Worm (Caenorhabditis elegans) whole organism, midembryonic: Measurements from ENCODE around the gene C35D10.17.

Experiments
- T22C8.4 ChIP-seq: fragments of 200-800 bp; sonication (Bioruptor generic); IDR thresholded peaks from 2 replicates; pipeline ENCODE4 v1.3.6; 2022; ENCODE audit warnings: missing genetic modification characterization, missing compliant biosample characterization
- cog-1 ChIP-seq: sonication (generic microtip); optimal IDR thresholded peaks from 2 replicates; lab custom pipeline; 2016; ENCODE audit warnings: missing genetic modification characterization, missing compliant biosample characterization
- flt-1 ChIP-seq: fragments of 200-800 bp; sonication (Bioruptor generic); IDR thresholded peaks from 2 replicates; pipeline ENCODE4 v1.3.6; 2022; ENCODE audit warnings: missing genetic modification characterization, missing compliant biosample characterization
- klf-2 ChIP-seq: fragments of 200-800 bp; sonication (Bioruptor generic); conservative IDR thresholded peaks from 2 replicates; pipeline ENCODE4 v1.3.6; 2022; ENCODE audit warnings: missing genetic modification reagents, missing genetic modification characterization, missing compliant biosample characterization
- med-1 ChIP-seq: sonication (generic microtip); optimal IDR thresholded peaks from 2 replicates; lab custom pipeline; 2017; ENCODE audit warnings: missing genetic modification characterization, mild to moderate bottlenecking, missing compliant biosample characterization, antibody characterized with exemption, missing genetic modification reagents; ENCODE audit not compliant: insufficient read depth
- ref-1 ChIP-seq: fragments of 200-800 bp; sonication (Bioruptor generic); conservative IDR thresholded peaks from 2 replicates; pipeline ENCODE4 v1.3.6; 2022; ENCODE audit warnings: missing genetic modification reagents, missing genetic modification characterization, missing compliant biosample characterization
- tab-1 ChIP-seq: fragments of 200-800 bp; sonication (Bioruptor generic); IDR thresholded peaks from 2 replicates; pipeline ENCODE4 v1.3.6; 2022; ENCODE audit warnings: missing genetic modification characterization, missing compliant biosample characterization
- ztf-23 ChIP-seq: fragments of 200-800 bp; sonication (Bioruptor generic); IDR thresholded peaks from 2 replicates; pipeline ENCODE4 v1.3.6; 2022; ENCODE audit warnings: missing genetic modification reagents, missing genetic modification characterization, missing compliant biosample characterization
- ztf-29 ChIP-seq: fragments of 200-800 bp; sonication (Bioruptor generic); IDR thresholded peaks from 2 replicates; pipeline ENCODE4 v1.3.6; 2022; ENCODE audit warnings: missing genetic modification reagents, missing genetic modification characterization, missing compliant biosample characterization

DNA sequence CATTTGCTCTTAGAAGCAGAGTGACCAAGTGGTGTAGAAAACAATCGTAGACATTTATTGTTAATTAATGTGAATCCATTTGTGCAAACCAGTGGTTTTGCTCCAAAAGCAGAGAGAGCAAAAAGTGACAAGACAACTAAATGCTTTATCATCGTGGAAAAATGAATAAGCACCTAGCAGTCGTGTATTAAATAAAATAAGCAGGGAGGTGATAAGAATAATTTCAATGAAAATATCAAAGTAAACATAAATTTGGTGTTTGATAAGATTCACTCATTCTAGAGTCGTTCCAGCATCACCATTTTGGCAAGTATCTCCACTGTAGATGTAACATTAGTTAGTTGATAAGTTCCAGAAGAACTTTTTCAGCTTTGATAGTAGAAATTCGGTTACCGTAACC, 20.4 kb downstream of the C35D10.17 start, which contains the start of gene clec-6:
- no peak for TF ChIP-seq flt-1 (GFP tag; lab: Robert Waterston, UW)
- no peak for TF ChIP-seq ref-1
- no peak for TF ChIP-seq tab-1 (GFP tag; lab: Robert Waterston, UW)
- TF ChIP-seq med-1 (GFP tag; lab: Kevin White, UChicago), result no peak
- no peak for TF ChIP-seq cog-1 (tag; lab: Kevin White, UChicago)
- no peak for TF ChIP-seq klf-2 (GFP tag; lab: Robert Waterston, UW)
- no peak for TF ChIP-seq ztf-23 (GFP tag; lab: Robert Waterston, UW)
- no peak for TF ChIP-seq ztf-29 (GFP tag; lab: Robert Waterston, UW)
- TF ChIP-seq T22C8.4, result no peak
